Fruit fly (Drosophila melanogaster) whole organism, prepupa: Measurements from ENCODE around the gene ppk20.

ENCODE experiments used
- CG10631 ChIP-seq: fragments of 200-800 bp; sonication (Bioruptor generic); optimal IDR thresholded peaks from 2 replicates; lab custom pipeline; 2016; ENCODE audit warnings: missing biosample characterization, missing genetic modification characterization
- CG10669 ChIP-seq: fragments of 200-800 bp; sonication (Bioruptor generic); optimal IDR thresholded peaks from 3 replicates; lab custom pipeline; 2018; ENCODE audit warnings: missing biosample characterization, mild to moderate bottlenecking, missing genetic modification characterization, moderate library complexity
- CG11294 ChIP-seq: fragments of 200-800 bp; sonication (Bioruptor generic); IDR thresholded peaks from 2 replicates; pipeline ENCODE4 v1.3.6; 2022; ENCODE audit warnings: missing biosample characterization, missing genetic modification characterization
- CG11762 ChIP-seq: fragments of 200-800 bp; sonication (Bioruptor generic); optimal IDR thresholded peaks from 3 replicates; lab custom pipeline; 2016; ENCODE audit warnings: missing biosample characterization, missing genetic modification characterization; ENCODE audit not compliant: insufficient read depth
- CG11902 ChIP-seq: fragments of 200-800 bp; sonication (Bioruptor generic); optimal IDR thresholded peaks from 3 replicates; lab custom pipeline; 2016; ENCODE audit warnings: missing biosample characterization, missing genetic modification characterization
- CG15336 ChIP-seq: fragments of 200-800 bp; sonication (Bioruptor generic); IDR thresholded peaks from 2 replicates; pipeline ENCODE4 v1.3.6; 2022; ENCODE audit warnings: missing biosample characterization, missing genetic modification characterization
- CG1621 ChIP-seq: fragments of 200-800 bp; sonication (Bioruptor generic); optimal IDR thresholded peaks from 3 replicates; lab custom pipeline; 2018; ENCODE audit warnings: missing biosample characterization, mild to moderate bottlenecking, missing genetic modification characterization
- CG16779 ChIP-seq: fragments of 200-800 bp; sonication (Bioruptor generic); optimal IDR thresholded peaks from 3 replicates; lab custom pipeline; 2017; ENCODE audit warnings: missing biosample characterization, mild to moderate bottlenecking, missing genetic modification characterization
- CG3032 ChIP-seq: fragments of 200-800 bp; optimal IDR thresholded peaks from 2 replicates; lab custom pipeline; 2019; ENCODE audit warnings: missing biosample characterization, mild to moderate bottlenecking, missing genetic modification characterization, moderate library complexity
- CG31627 ChIP-seq: fragments of 200-800 bp; sonication (Bioruptor generic); optimal IDR thresholded peaks from 3 replicates; lab custom pipeline; 2016; ENCODE audit warnings: missing biosample characterization, missing genetic modification characterization
- CG32006 ChIP-seq: fragments of 200-800 bp; sonication (Bioruptor generic); optimal IDR thresholded peaks from 3 replicates; lab custom pipeline; 2017; ENCODE audit warnings: missing biosample characterization, mild to moderate bottlenecking, missing genetic modification characterization
- CG34406 ChIP-seq: fragments of 200-800 bp; sonication (Bioruptor generic); optimal IDR thresholded peaks from 3 replicates; lab custom pipeline; 2016; ENCODE audit warnings: missing biosample characterization, missing genetic modification characterization
- CG3919 ChIP-seq: fragments of 200-800 bp; sonication (Bioruptor generic); optimal IDR thresholded peaks from 3 replicates; lab custom pipeline; 2016; ENCODE audit warnings: missing biosample characterization, missing genetic modification characterization
- CG4318 ChIP-seq: fragments of 200-800 bp; sonication (Bioruptor generic); optimal IDR thresholded peaks from 3 replicates; lab custom pipeline; 2017; ENCODE audit warnings: missing biosample characterization, mild to moderate bottlenecking, missing genetic modification characterization
- CG6163 ChIP-seq: fragments of 200-800 bp; sonication (Bioruptor generic); IDR thresholded peaks from 3 replicates; pipeline ENCODE4 v1.3.6; 2022; ENCODE audit warnings: missing biosample characterization, missing genetic modification characterization
- CG6276 ChIP-seq: fragments of 200-800 bp; sonication (Bioruptor generic); optimal IDR thresholded peaks from 2 replicates; lab custom pipeline; 2017; ENCODE audit warnings: missing biosample characterization, mild to moderate bottlenecking, missing genetic modification characterization
- CG6792 ChIP-seq: fragments of 200-800 bp; sonication (Bioruptor generic); optimal IDR thresholded peaks from 3 replicates; lab custom pipeline; 2016; ENCODE audit warnings: missing biosample characterization, missing genetic modification characterization
- CG6808 ChIP-seq: fragments of 200-800 bp; sonication (Bioruptor generic); optimal IDR thresholded peaks from 3 replicates; lab custom pipeline; 2017; ENCODE audit warnings: missing biosample characterization, missing genetic modification characterization, mild to moderate bottlenecking, moderate library complexity, missing genetic modification reagents
- CG6854 ChIP-seq: fragments of 200-800 bp; sonication (Bioruptor generic); optimal IDR thresholded peaks from 2 replicates; lab custom pipeline; 2017; ENCODE audit warnings: missing biosample characterization, mild to moderate bottlenecking, missing genetic modification characterization
- CG7368 ChIP-seq: fragments of 200-800 bp; sonication (Bioruptor generic); optimal IDR thresholded peaks from 3 replicates; lab custom pipeline; 2016; ENCODE audit warnings: missing biosample characterization, missing genetic modification characterization
- CG8319 ChIP-seq: fragments of 200-800 bp; sonication (Bioruptor generic); optimal IDR thresholded peaks from 3 replicates; lab custom pipeline; 2016; ENCODE audit warnings: missing biosample characterization, missing genetic modification characterization
- CG8632 ChIP-seq: fragments of 200-800 bp; sonication (Bioruptor generic); optimal IDR thresholded peaks from 3 replicates; lab custom pipeline; 2016; ENCODE audit warnings: missing biosample characterization, missing genetic modification characterization
- CG9139 ChIP-seq: fragments of 200-800 bp; sonication (Bioruptor generic); optimal IDR thresholded peaks from 3 replicates; lab custom pipeline; 2017; ENCODE audit warnings: missing biosample characterization, mild to moderate bottlenecking, missing genetic modification characterization
- Eip78C ChIP-seq: fragments of 200-800 bp; sonication (Bioruptor generic); peaks from one replicate; lab custom pipeline; 2016; ENCODE audit warnings: missing biosample characterization, missing genetic modification characterization
- Eip93F ChIP-seq: fragments of 200-800 bp; sonication (Bioruptor generic); optimal IDR thresholded peaks from 2 replicates; lab custom pipeline; 2016; ENCODE audit warnings: missing biosample characterization, mild to moderate bottlenecking, missing genetic modification characterization
- Ets21C ChIP-seq: fragments of 200-800 bp; sonication (Bioruptor generic); optimal IDR thresholded peaks from 3 replicates; lab custom pipeline; 2016; ENCODE audit warnings: missing biosample characterization, missing genetic modification characterization
- Ets96B ChIP-seq: fragments of 200-800 bp; optimal IDR thresholded peaks from 2 replicates; lab custom pipeline; 2019; ENCODE audit warnings: missing biosample characterization, mild to moderate bottlenecking, missing genetic modification characterization, moderate library complexity
- Gug ChIP-seq: fragments of 200-800 bp; sonication (Bioruptor generic); IDR thresholded peaks from 2 replicates; pipeline ENCODE4 v1.3.6; 2022; ENCODE audit warnings: missing biosample characterization, missing genetic modification characterization
- Hr38 ChIP-seq: sonication (Bioruptor generic); optimal IDR thresholded peaks from 2 replicates; lab custom pipeline; 2016; ENCODE audit warnings: missing biosample characterization, missing genetic modification characterization
- Hr39 ChIP-seq: fragments of 200-800 bp; sonication (Bioruptor generic); optimal IDR thresholded peaks from 2 replicates; lab custom pipeline; 2016; ENCODE audit warnings: missing biosample characterization, missing genetic modification characterization
- Hr4 ChIP-seq: fragments of 200-800 bp; sonication (Bioruptor generic); optimal IDR thresholded peaks from 3 replicates; lab custom pipeline; 2016; ENCODE audit warnings: missing biosample characterization, missing genetic modification characterization
- Lpt ChIP-seq: fragments of 200-800 bp; sonication (Bioruptor generic); optimal IDR thresholded peaks from 3 replicates; lab custom pipeline; 2016; ENCODE audit warnings: missing biosample characterization, missing genetic modification characterization
- Met ChIP-seq: fragments of 200-800 bp; sonication (Bioruptor generic); optimal IDR thresholded peaks from 3 replicates; lab custom pipeline; 2016; ENCODE audit warnings: missing biosample characterization, missing genetic modification characterization
- OdsH ChIP-seq: fragments of 200-800 bp; sonication (Bioruptor generic); optimal IDR thresholded peaks from 3 replicates; lab custom pipeline; 2016; ENCODE audit warnings: missing biosample characterization, missing genetic modification characterization
- Smox ChIP-seq: fragments of 200-800 bp; sonication (Bioruptor generic); optimal IDR thresholded peaks from 3 replicates; lab custom pipeline; 2016; ENCODE audit warnings: missing biosample characterization, missing genetic modification characterization
- Sox102F ChIP-seq: fragments of 200-800 bp; sonication (Bioruptor generic); optimal IDR thresholded peaks from 2 replicates; lab custom pipeline; 2016; ENCODE audit warnings: missing biosample characterization, mild to moderate bottlenecking, missing genetic modification characterization
- Sox14 ChIP-seq: fragments of 200-800 bp; sonication (Bioruptor generic); optimal IDR thresholded peaks from 3 replicates; lab custom pipeline; 2016; ENCODE audit warnings: missing biosample characterization, missing genetic modification characterization
- Sox15 ChIP-seq: fragments of 200-800 bp; sonication (Bioruptor generic); optimal IDR thresholded peaks from 3 replicates; lab custom pipeline; 2016; ENCODE audit warnings: missing biosample characterization, missing genetic modification characterization
- achi ChIP-seq: fragments of 200-800 bp; sonication (Bioruptor generic); optimal IDR thresholded peaks from 3 replicates; lab custom pipeline; 2016; ENCODE audit warnings: missing biosample characterization, missing genetic modification characterization
- acj6 ChIP-seq: fragments of 200-800 bp; sonication (Bioruptor generic); optimal IDR thresholded peaks from 3 replicates; lab custom pipeline; 2016; ENCODE audit warnings: missing biosample characterization, missing genetic modification characterization
- cyc ChIP-seq: fragments of 200-800 bp; sonication (Bioruptor generic); optimal IDR thresholded peaks from 3 replicates; lab custom pipeline; 2016; ENCODE audit warnings: missing biosample characterization, missing genetic modification characterization
- dac ChIP-seq: fragments of 200-800 bp; sonication (Bioruptor generic); optimal IDR thresholded peaks from 2 replicates; lab custom pipeline; 2017; ENCODE audit warnings: missing biosample characterization, mild to moderate bottlenecking, missing genetic modification characterization
- dsx ChIP-seq: fragments of 200-800 bp; optimal IDR thresholded peaks from 3 replicates; lab custom pipeline; 2019; ENCODE audit warnings: missing biosample characterization, mild to moderate bottlenecking, missing genetic modification characterization, moderate library complexity; ENCODE audit not compliant: poor library complexity, severe bottlenecking
- fd59A ChIP-seq: fragments of 200-800 bp; sonication (Bioruptor generic); optimal IDR thresholded peaks from 2 replicates; lab custom pipeline; 2017; ENCODE audit warnings: missing biosample characterization, mild to moderate bottlenecking, missing genetic modification characterization, missing genetic modification reagents
- fd85E ChIP-seq: fragments of 200-800 bp; sonication (Bioruptor generic); optimal IDR thresholded peaks from 3 replicates; lab custom pipeline; 2016; ENCODE audit warnings: missing biosample characterization, missing genetic modification characterization
- lz ChIP-seq: fragments of 200-800 bp; sonication (Bioruptor generic); optimal IDR thresholded peaks from 3 replicates; lab custom pipeline; 2016; ENCODE audit warnings: missing biosample characterization, missing genetic modification characterization
- net ChIP-seq: fragments of 200-800 bp; sonication (Bioruptor generic); optimal IDR thresholded peaks from 3 replicates; lab custom pipeline; 2016; ENCODE audit warnings: missing biosample characterization, missing genetic modification characterization
- pdm3 ChIP-seq: fragments of 200-800 bp; sonication (Bioruptor generic); optimal IDR thresholded peaks from 3 replicates; lab custom pipeline; 2016; ENCODE audit warnings: missing biosample characterization, missing genetic modification characterization
- salr ChIP-seq, 2 experiments: fragments of 200-800 bp; sonication (Bioruptor generic); optimal IDR thresholded peaks; 3 replicates each; lab custom pipeline; 2016 to 2018; ENCODE audit warnings: missing biosample characterization in 2 of 2, missing genetic modification characterization in 2 of 2, mild to moderate bottlenecking in 1 of 2
- spab ChIP-seq: fragments of 200-800 bp; sonication (Bioruptor generic); optimal IDR thresholded peaks from 2 replicates; lab custom pipeline; 2017; ENCODE audit warnings: missing biosample characterization, mild to moderate bottlenecking, missing genetic modification characterization, missing genetic modification reagents
- ss ChIP-seq, 2 experiments: fragments of 200-800 bp; sonication (Bioruptor generic); optimal IDR thresholded peaks; 2 replicates in 1 of 2; 3 replicates in 1 of 2; lab custom pipeline; 2017 to 2018; ENCODE audit warnings: mild to moderate bottlenecking in 2 of 2, missing biosample characterization in 2 of 2, missing genetic modification characterization in 2 of 2, moderate library complexity in 1 of 2
- svp ChIP-seq: fragments of 200-800 bp; sonication (Bioruptor generic); peaks from one replicate; lab custom pipeline; 2016; ENCODE audit warnings: missing biosample characterization, missing genetic modification characterization
- vri ChIP-seq: fragments of 200-800 bp; sonication (Bioruptor generic); optimal IDR thresholded peaks from 3 replicates; lab custom pipeline; 2016; ENCODE audit warnings: missing biosample characterization, mild to moderate bottlenecking, missing genetic modification characterization

Gene ppk20

DNA sequence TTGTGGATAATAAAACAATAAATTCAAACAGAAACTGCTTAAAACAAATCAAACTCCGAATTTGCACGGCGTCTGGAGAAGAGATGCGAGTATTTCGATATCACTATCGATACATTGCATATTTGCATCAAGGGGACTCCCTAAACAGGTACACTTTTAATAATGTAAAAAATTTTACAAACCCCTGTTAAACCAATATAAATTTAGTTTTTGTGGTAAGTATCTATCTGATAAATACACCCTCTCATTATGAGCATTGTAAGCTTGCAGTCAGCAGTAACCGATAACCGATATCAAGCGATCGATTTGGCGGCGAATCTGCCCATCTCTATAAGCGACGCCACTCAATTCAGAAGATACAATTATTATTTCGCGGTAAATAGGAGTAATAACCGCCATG is 6.7 kb upstream of the ppk20 start, which contains the start of the genes Bub3 and Cap-D2:
Bub3 (minus strand) TSS at position 89 of the 400 bp plus-strand sequence.
Cap-D2 (plus strand) TSS at position 319 of the 400 bp plus-strand sequence.
- no peak for TF ChIP-seq CG6854
- TF ChIP-seq CG32006 (GFP tag; lab: Kevin White, UChicago) = peak; percentile 59
- no peak for TF ChIP-seq CG16779 (tag; lab: Kevin White, UChicago)
- TF ChIP-seq ss (GFP tag; optimal IDR thresholded peaks at IDR 0.05; lab: Kevin White, UChicago) = no peak
- no peak for TF ChIP-seq CG6808 (GFP tag; lab: Kevin White, UChicago)
- TF ChIP-seq CG6163 (GFP tag; lab: Robert Waterston, UW) = peak; percentile 77
- TF ChIP-seq Gug = peak; percentile 60
- no peak for TF ChIP-seq dac (GFP tag; lab: Kevin White, UChicago)
- peak; percentile 21 for TF ChIP-seq CG11762 (GFP tag; lab: Kevin White, UChicago)
- TF ChIP-seq CG31627 (GFP tag; lab: Kevin White, UChicago) = peak; percentile 74
- peak; percentile 27 for TF ChIP-seq CG8632 (GFP tag; lab: Kevin White, UChicago)
- TF ChIP-seq Sox15 = peak; percentile 48
- peak; percentile 30 for TF ChIP-seq Eip93F (GFP tag; lab: Kevin White, UChicago)
- no peak for TF ChIP-seq CG10669 (GFP tag; lab: Kevin White, UChicago)
- peak; percentile 52 for TF ChIP-seq CG3032 (tag; lab: Kevin White, UChicago)
- no peak for TF ChIP-seq fd59A (GFP tag; lab: Kevin White, UChicago)
- TF ChIP-seq Hr38 (GFP tag; lab: Kevin White, UChicago) = no peak
- peak; percentile 37 for TF ChIP-seq CG6792 (GFP tag; lab: Kevin White, UChicago)
- TF ChIP-seq Smox (GFP tag; lab: Kevin White, UChicago) = peak; percentile 60
- peak; percentile 41 for TF ChIP-seq Sox102F (GFP tag; lab: Kevin White, UChicago)
- TF ChIP-seq svp = peak; percentile 84
- peak; percentile 73 for TF ChIP-seq cyc (GFP tag; lab: Kevin White, UChicago)
- peak; percentile 63 for TF ChIP-seq Ets96B (tag; lab: Kevin White, UChicago)
- TF ChIP-seq vri (GFP tag; lab: Kevin White, UChicago) = no peak
- peak; percentile 53 for TF ChIP-seq Ets21C (GFP tag; lab: Kevin White, UChicago)
- peak; percentile 84 for TF ChIP-seq Eip78C (GFP tag; lab: Kevin White, UChicago)
- TF ChIP-seq OdsH (GFP tag; lab: Kevin White, UChicago) = peak; percentile 75
- TF ChIP-seq Met (GFP tag; lab: Kevin White, UChicago) = peak; percentile 66
- TF ChIP-seq acj6 (GFP tag; lab: Kevin White, UChicago) = peak; percentile 56
- peak; percentile 74 for TF ChIP-seq lz (GFP tag; lab: Kevin White, UChicago)
- TF ChIP-seq CG7368 (GFP tag; lab: Kevin White, UChicago) = peak; percentile 31
- no peak for TF ChIP-seq CG6276 (GFP tag; lab: Kevin White, UChicago)
- peak; percentile 74 for TF ChIP-seq Hr4 (GFP tag; lab: Kevin White, UChicago)
- TF ChIP-seq salr (GFP tag; optimal IDR thresholded peaks at IDR 0.05; lab: Kevin White, UChicago) = no peak
- peak; percentile 44 for TF ChIP-seq net (GFP tag; lab: Kevin White, UChicago)
- TF ChIP-seq CG8319 (GFP tag; lab: Kevin White, UChicago) = peak; percentile 13
- TF ChIP-seq CG4318 (GFP tag; lab: Kevin White, UChicago) = no peak
- no peak for TF ChIP-seq CG10631
- peak; percentile 19 for TF ChIP-seq CG34406 (GFP tag; lab: Kevin White, UChicago)
- TF ChIP-seq dsx = peak; percentile 23
- TF ChIP-seq fd85E (GFP tag; lab: Kevin White, UChicago) = no peak
- TF ChIP-seq Sox14 (GFP tag; lab: Kevin White, UChicago) = peak; percentile 70
- no peak for TF ChIP-seq spab (GFP tag; lab: Kevin White, UChicago)
- TF ChIP-seq achi (GFP tag; lab: Kevin White, UChicago) = peak; percentile 62
- peak; percentile 71 for TF ChIP-seq pdm3 (GFP tag; lab: Kevin White, UChicago)
- peak; percentile 66 for TF ChIP-seq CG3919
- TF ChIP-seq CG11294 (GFP tag; lab: Robert Waterston, UW) = no peak; the same call in 1 of the 2 replicates
- peak; percentile 54 for TF ChIP-seq Lpt (GFP tag; lab: Kevin White, UChicago)
- TF ChIP-seq CG15336 (GFP tag; lab: Robert Waterston, UW) = peak; percentile 54; the same call in 1 of the 2 replicates
- TF ChIP-seq Hr39 (GFP tag; lab: Kevin White, UChicago) = peak; percentile 69
- TF ChIP-seq CG9139 (GFP tag; lab: Kevin White, UChicago) = no peak
- TF ChIP-seq CG1621 (tag; lab: Kevin White, UChicago) = peak; percentile 41
- TF ChIP-seq CG11902 = peak; percentile 38
